Fruit fly (Drosophila melanogaster) whole organism: ENCODE data around the gene CG9926.

Experiments used
- Dll ChIP-seq: fragments of >200 bp; optimal IDR thresholded peaks from 2 replicates; lab custom pipeline; 2017
- pan ChIP-seq: fragments of >200 bp; optimal IDR thresholded peaks from 2 replicates; lab custom pipeline; 2017
- psq ChIP-seq: fragments of >200 bp; optimal IDR thresholded peaks from 2 replicates; lab custom pipeline; 2017
- usp ChIP-seq: fragments of >200 bp; optimal IDR thresholded peaks from 2 replicates; lab custom pipeline; 2017; ENCODE audit warnings: missing biosample characterization, missing genetic modification characterization, mixed read lengths

DNA sequence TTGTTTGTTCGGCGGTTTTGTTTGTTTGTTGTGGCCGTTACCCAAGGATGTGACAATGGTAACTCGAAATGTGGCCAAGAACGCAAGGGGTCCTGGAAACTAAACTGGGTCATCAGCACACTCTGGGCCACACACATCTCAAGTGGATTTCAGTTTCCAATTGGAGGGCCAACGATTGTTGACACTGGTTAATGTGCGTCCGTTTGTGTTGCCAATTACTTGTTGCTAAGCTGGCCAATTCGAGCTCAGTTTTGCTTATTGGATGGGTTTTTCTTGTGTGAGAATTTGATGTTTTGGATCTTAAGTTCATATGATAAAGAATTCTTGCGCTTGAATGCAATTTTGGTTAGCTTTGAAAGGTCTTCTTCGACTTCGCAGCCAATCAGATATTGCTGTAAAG is 30.0 kb upstream of the CG9926 start:
- TF ChIP-seq psq (no peak), Dll (no peak), usp (GFP tag; lab: Kevin White, UChicago) (no peak), pan (lab: Kevin White, UChicago) (no peak)
